Worm (Caenorhabditis elegans) whole organism, late embryonic: ENCODE data around the gene B0244.9.

Experiments used
- K02D7.2 ChIP-seq: sonication (generic microtip); optimal IDR thresholded peaks from 2 replicates; lab custom pipeline; 2017; ENCODE audit warnings: mild to moderate bottlenecking, missing genetic modification characterization, missing compliant biosample characterization
- K09A11.1 ChIP-seq: sonication (generic microtip); optimal IDR thresholded peaks from 2 replicates; lab custom pipeline; 2017; ENCODE audit warnings: antibody characterized with exemption, mild to moderate bottlenecking, missing genetic modification characterization, missing compliant biosample characterization; ENCODE audit not compliant: insufficient read depth
- Y22D7AL.16 ChIP-seq: sonication (generic microtip); optimal IDR thresholded peaks from 2 replicates; lab custom pipeline; 2016; ENCODE audit warnings: missing genetic modification characterization, missing compliant biosample characterization
- ceh-18 ChIP-seq: sonication (generic microtip); optimal IDR thresholded peaks from 2 replicates; lab custom pipeline; 2016; ENCODE audit warnings: missing genetic modification characterization, missing compliant biosample characterization
- ceh-19 ChIP-seq: fragments of 200-800 bp; sonication (Bioruptor generic); optimal IDR thresholded peaks from 2 replicates; lab custom pipeline; 2018; ENCODE audit warnings: mild to moderate bottlenecking, missing genetic modification characterization, missing compliant biosample characterization
- ceh-24 ChIP-seq: sonication (generic microtip); optimal IDR thresholded peaks from 2 replicates; lab custom pipeline; 2016; ENCODE audit warnings: mild to moderate bottlenecking, missing genetic modification characterization, missing compliant biosample characterization
- ceh-31 ChIP-seq: sonication (generic microtip); optimal IDR thresholded peaks from 2 replicates; lab custom pipeline; 2016; ENCODE audit warnings: missing genetic modification characterization, missing compliant biosample characterization
- ceh-34 ChIP-seq: sonication (generic microtip); optimal IDR thresholded peaks from 2 replicates; lab custom pipeline; 2016; ENCODE audit warnings: mild to moderate bottlenecking, missing genetic modification characterization, missing compliant biosample characterization
- ceh-48 ChIP-seq: sonication (generic microtip); optimal IDR thresholded peaks from 2 replicates; lab custom pipeline; 2016; ENCODE audit warnings: missing genetic modification characterization, inconsistent platforms, missing compliant biosample characterization
- dmd-4 ChIP-seq: sonication (generic microtip); optimal IDR thresholded peaks from 2 replicates; lab custom pipeline; 2016; ENCODE audit warnings: borderline replicate concordance, missing genetic modification characterization, missing compliant biosample characterization
- dve-1 ChIP-seq: sonication (generic microtip); optimal IDR thresholded peaks from 2 replicates; lab custom pipeline; 2017; ENCODE audit warnings: antibody characterized with exemption, mild to moderate bottlenecking, missing genetic modification characterization, missing compliant biosample characterization
- elt-2 ChIP-seq: sonication (generic microtip); optimal IDR thresholded peaks from 2 replicates; lab custom pipeline; 2016; ENCODE audit warnings: missing genetic modification reagents, missing genetic modification characterization, missing compliant biosample characterization
- elt-4 ChIP-seq: sonication (generic microtip); optimal IDR thresholded peaks from 2 replicates; lab custom pipeline; 2016; ENCODE audit warnings: missing genetic modification characterization, missing compliant biosample characterization
- ets-4 ChIP-seq: sonication (generic microtip); optimal IDR thresholded peaks from 2 replicates; lab custom pipeline; 2016; ENCODE audit warnings: missing genetic modification characterization, missing compliant biosample characterization
- hlh-13 ChIP-seq: fragments of 200-800 bp; sonication (Bioruptor generic); optimal IDR thresholded peaks from 2 replicates; lab custom pipeline; 2018; ENCODE audit warnings: mild to moderate bottlenecking, missing genetic modification characterization, missing compliant biosample characterization
- hlh-30 ChIP-seq: sonication (generic microtip); optimal IDR thresholded peaks from 2 replicates; lab custom pipeline; 2017; ENCODE audit warnings: antibody characterized with exemption, missing genetic modification characterization, missing compliant biosample characterization; ENCODE audit not compliant: insufficient read depth
- hlh-6 ChIP-seq: sonication (generic microtip); optimal IDR thresholded peaks from 2 replicates; lab custom pipeline; 2016; ENCODE audit warnings: missing genotype, missing genetic modification characterization, missing compliant biosample characterization
- nfya-1 ChIP-seq: sonication (generic microtip); optimal IDR thresholded peaks from 2 replicates; lab custom pipeline; 2017; ENCODE audit warnings: missing genetic modification characterization, mild to moderate bottlenecking, missing compliant biosample characterization, antibody characterized with exemption, moderate library complexity
- nhr-232 ChIP-seq: sonication (generic microtip); optimal IDR thresholded peaks from 2 replicates; lab custom pipeline; 2016; ENCODE audit warnings: missing genetic modification characterization, missing compliant biosample characterization
- odd-2 ChIP-seq: sonication (generic microtip); optimal IDR thresholded peaks from 2 replicates; lab custom pipeline; 2017; ENCODE audit warnings: antibody characterized with exemption, mild to moderate bottlenecking, missing genetic modification characterization, missing compliant biosample characterization
- pag-3 ChIP-seq: sonication (generic microtip); optimal IDR thresholded peaks from 2 replicates; lab custom pipeline; 2016; ENCODE audit warnings: missing compliant biosample characterization, missing genetic modification characterization, borderline replicate concordance
- pha-2 ChIP-seq: sonication (generic microtip); optimal IDR thresholded peaks from 2 replicates; lab custom pipeline; 2017; ENCODE audit warnings: mild to moderate bottlenecking, missing genetic modification characterization, missing compliant biosample characterization
- pha-4 ChIP-seq: fragments of 150-350 bp; optimal IDR thresholded peaks from 2 replicates; lab custom pipeline; 2018; ENCODE audit warnings: missing biosample characterization, missing genetic modification reagents, missing genetic modification characterization
- pros-1 ChIP-seq: fragments of 150-350 bp; optimal IDR thresholded peaks from 2 replicates; lab custom pipeline; 2014; ENCODE audit warnings: missing biosample characterization, missing genetic modification reagents, missing genetic modification characterization
- ref-2 ChIP-seq: sonication (generic microtip); optimal IDR thresholded peaks from 2 replicates; lab custom pipeline; 2016; ENCODE audit warnings: missing genetic modification characterization, missing compliant biosample characterization
- rnt-1 ChIP-seq: sonication (generic microtip); optimal IDR thresholded peaks from 2 replicates; lab custom pipeline; 2016; ENCODE audit warnings: missing genetic modification characterization, missing compliant biosample characterization
- sox-4 ChIP-seq: sonication (generic microtip); optimal IDR thresholded peaks from 2 replicates; lab custom pipeline; 2017; ENCODE audit warnings: mild to moderate bottlenecking, missing genetic modification characterization, inconsistent platforms, missing compliant biosample characterization
- tbx-2 ChIP-seq: sonication (generic microtip); optimal IDR thresholded peaks from 2 replicates; lab custom pipeline; 2016; ENCODE audit warnings: missing genetic modification characterization, missing compliant biosample characterization
- ttx-3 ChIP-seq: sonication (generic microtip); optimal IDR thresholded peaks from 2 replicates; lab custom pipeline; 2016; ENCODE audit warnings: missing genetic modification reagents, missing genetic modification characterization, missing compliant biosample characterization
- unc-3 ChIP-seq, 2 experiments: fragments of 200-800 bp in 1 of 2; sonication (Bioruptor generic) in 1 of 2; sonication (generic microtip) in 1 of 2; conservative IDR thresholded peaks in 1 of 2; optimal IDR thresholded peaks in 1 of 2; 2 replicates each; pipeline versions ENCODE4 v1.3.6 to Lab custom; 2016 to 2022; ENCODE audit warnings: missing compliant biosample characterization in 2 of 2, missing genetic modification characterization in 2 of 2, missing genetic modification reagents in 1 of 2
- unc-42 ChIP-seq: sonication (generic microtip); optimal IDR thresholded peaks from 2 replicates; lab custom pipeline; 2016; ENCODE audit warnings: missing genotype, missing genetic modification characterization, missing compliant biosample characterization
- unc-55 ChIP-seq: sonication (generic microtip); optimal IDR thresholded peaks from 2 replicates; lab custom pipeline; 2017; ENCODE audit warnings: missing biosample characterization, missing genetic modification reagents, missing genetic modification characterization
- zip-5 ChIP-seq: sonication (generic microtip); optimal IDR thresholded peaks from 2 replicates; lab custom pipeline; 2016; ENCODE audit warnings: missing genetic modification characterization, missing compliant biosample characterization
- ztf-16 ChIP-seq: sonication (generic microtip); optimal IDR thresholded peaks from 2 replicates; lab custom pipeline; 2017; ENCODE audit warnings: missing genetic modification characterization, missing compliant biosample characterization

B0244.9 gene

DNA sequence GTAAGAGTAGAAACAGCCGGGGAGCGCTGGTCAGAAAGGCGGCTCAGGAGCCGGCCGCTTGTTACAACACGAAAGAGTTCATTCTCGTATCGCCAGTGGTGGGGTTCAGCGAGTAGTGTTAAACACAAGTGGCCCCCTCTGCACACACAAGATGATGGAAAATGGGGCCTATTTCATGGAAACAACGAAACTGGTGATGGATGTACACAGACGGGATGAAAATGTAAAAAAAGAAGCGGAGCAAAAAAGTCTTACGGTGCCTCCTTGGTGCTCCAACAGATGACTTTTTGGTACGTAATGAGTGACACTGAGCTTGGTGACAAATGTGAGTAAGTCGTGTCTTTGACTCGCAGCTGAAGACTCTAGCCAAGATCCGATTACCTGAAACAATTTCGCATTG is 22.8 kb downstream of the B0244.9 start:
- TF ChIP-seq ceh-19 (GFP tag; lab: Kevin White, UChicago) (peak; percentile 29), ceh-34 (tag; lab: Kevin White, UChicago) (peak; percentile 8), K02D7.2 (tag; lab: Kevin White, UChicago) (no peak)

- TF ChIP-seq odd-2 (no peak), ttx-3 (tag; lab: Kevin White, UChicago) (no peak), pha-2 (no peak), rnt-1 (tag; lab: Kevin White, UChicago) (no peak)
Observed at ce11 chrIII:5707546-5707945, 23.3 kb downstream of the B0244.9 start.

ce11 chrIII:5706077-5706627 is 24.7 kb downstream of the B0244.9 start, which contains the start of gene rpl-23:
Gene rpl-23 (minus strand): TSS chrIII:5706127.
- TF ChIP-seq unc-42 (tag; lab: Kevin White, UChicago) = peak; percentile 78
- no peak for TF ChIP-seq zip-5 (tag; lab: Kevin White, UChicago)
- peak; percentile 60 for TF ChIP-seq ceh-18 (tag; lab: Kevin White, UChicago)
- peak; percentile 29 for TF ChIP-seq tbx-2 (tag; lab: Kevin White, UChicago)
- peak; percentile 47 for TF ChIP-seq K09A11.1 (tag; lab: Kevin White, UChicago)
- peak; percentile 40 for TF ChIP-seq ets-4 (tag; lab: Kevin White, UChicago)
- no peak for TF ChIP-seq dmd-4 (tag; lab: Kevin White, UChicago)
- TF ChIP-seq hlh-30 = peak; percentile 56
- TF ChIP-seq unc-3 (GFP tag; conservative IDR thresholded peaks at IDR 0.05; lab: Robert Waterston, UW) = no peak
- TF ChIP-seq unc-3 (tag; optimal IDR thresholded peaks at IDR 0.05; lab: Kevin White, UChicago) = no peak
- peak; percentile 46 for TF ChIP-seq ceh-34 (tag; lab: Kevin White, UChicago)
- peak; percentile 87 for TF ChIP-seq nfya-1 (tag; lab: Kevin White, UChicago)
- peak; percentile 71 for TF ChIP-seq unc-55 (GFP tag; lab: Kevin White, UChicago)
- TF ChIP-seq pros-1 (tag; lab: Kevin White, UChicago) = peak; percentile 11
- TF ChIP-seq ceh-31 (tag; lab: Kevin White, UChicago) = peak; percentile 85
- TF ChIP-seq hlh-13 (GFP tag; lab: Kevin White, UChicago) = no peak
- no peak for TF ChIP-seq pag-3
- peak; percentile 69 for TF ChIP-seq dve-1 (tag; lab: Kevin White, UChicago)
- no peak for TF ChIP-seq ref-2 (tag; lab: Kevin White, UChicago)
- TF ChIP-seq ceh-48 (tag; lab: Kevin White, UChicago) = peak; percentile 98
- TF ChIP-seq rnt-1 (tag; lab: Kevin White, UChicago) = peak; percentile 5
- peak; percentile 24 for TF ChIP-seq elt-2 (tag; lab: Kevin White, UChicago)

ce11 chrIII:5705228-5705888 is 25.5 kb downstream of the B0244.9 start, which contains the start of gene swp-1:
Gene swp-1 (minus strand): TSS chrIII:5705525.
- TF ChIP-seq elt-4 (tag; lab: Kevin White, UChicago) = no peak
- TF ChIP-seq Y22D7AL.16 (tag; lab: Kevin White, UChicago) = no peak
- TF ChIP-seq ceh-19 (GFP tag; lab: Kevin White, UChicago) = no peak
- TF ChIP-seq nhr-232 (tag; lab: Kevin White, UChicago) = no peak
- no peak for TF ChIP-seq pha-4 (tag; lab: Kevin White, UChicago)
- no peak for TF ChIP-seq nfya-1 (tag; lab: Kevin White, UChicago)
- TF ChIP-seq ceh-24 (tag; lab: Kevin White, UChicago) = no peak
- TF ChIP-seq zip-5 (tag; lab: Kevin White, UChicago) = no peak
- no peak for TF ChIP-seq sox-4
- no peak for TF ChIP-seq ztf-16 (tag; lab: Kevin White, UChicago)
- no peak for TF ChIP-seq hlh-6 (tag; lab: Kevin White, UChicago)
